Fruit fly (Drosophila melanogaster): ENCODE measurements around the gene sti.

DNA sequence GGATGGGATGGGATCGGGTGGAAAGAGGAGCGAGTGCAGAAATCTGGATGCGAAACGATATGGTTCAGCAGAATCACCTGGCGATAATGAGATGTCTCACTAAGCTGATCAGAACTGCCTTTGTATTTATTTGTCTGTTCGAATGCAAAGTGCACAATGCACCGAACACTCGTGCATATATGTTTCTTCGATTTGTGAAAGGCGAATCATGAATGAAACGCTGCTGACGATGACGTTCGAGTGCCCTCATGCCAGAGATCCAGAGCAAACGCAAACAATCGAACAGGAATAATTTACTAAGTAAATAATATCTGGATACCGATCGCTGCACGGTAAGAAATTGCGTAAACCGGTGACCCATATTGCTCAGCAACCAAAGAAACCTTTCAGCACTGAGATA, 44.9 kb downstream of the sti start, which contains the start of gene CG32102:
- TF ChIP-seq Sp1 (GFP tag; optimal IDR thresholded peaks at IDR 0.05) (no peak), OdsH (GFP tag; optimal IDR thresholded peaks at IDR 0.05) (no peak), br (GFP tag; optimal IDR thresholded peaks at IDR 0.05) (no peak), CrebA (GFP tag; optimal IDR thresholded peaks at IDR 0.05; ENCODE audit: borderline replicate concordance) (no peak), psq (GFP tag; optimal IDR thresholded peaks at IDR 0.05) (no peak), Hr83 (GFP tag; optimal IDR thresholded peaks at IDR 0.05; ENCODE audit: poor library complexity, severe bottlenecking) (no peak), Myc (optimal IDR thresholded peaks at IDR 0.05) (no peak)

All from whole organism, wandering third instar larva.